Fruit fly (Drosophila melanogaster) whole organism, embryonic: Measurements from ENCODE around the gene CG44000.

Experiments used
- B-H1 ChIP-seq: fragments of 200-800 bp; sonication (Bioruptor generic); IDR thresholded peaks from 3 replicates; pipeline ENCODE4 v1.3.6; 2022; ENCODE audit warnings: missing biosample characterization, missing genetic modification characterization
- BtbVII ChIP-seq: fragments of 200-800 bp; sonication (Bioruptor generic); optimal IDR thresholded peaks from 3 replicates; lab custom pipeline; 2017; ENCODE audit warnings: missing biosample characterization, mild to moderate bottlenecking, missing genetic modification characterization
- CG10543 ChIP-seq: fragments of 200-800 bp; sonication (Bioruptor generic); optimal IDR thresholded peaks from 3 replicates; lab custom pipeline; 2017; ENCODE audit warnings: missing biosample characterization, mild to moderate bottlenecking, missing genetic modification characterization, moderate library complexity
- CG12219 ChIP-seq: fragments of 200-800 bp; sonication (Bioruptor generic); optimal IDR thresholded peaks from 3 replicates; lab custom pipeline; 2018; ENCODE audit warnings: missing biosample characterization, mild to moderate bottlenecking, missing genetic modification characterization
- CG12769 ChIP-seq: fragments of 200-800 bp; sonication (Bioruptor generic); optimal IDR thresholded peaks from 2 replicates; lab custom pipeline; 2019; ENCODE audit warnings: missing biosample characterization, mild to moderate bottlenecking, missing genetic modification characterization, moderate library complexity
- CG13296 ChIP-seq: fragments of 200-800 bp; sonication (Bioruptor generic); optimal IDR thresholded peaks from 3 replicates; lab custom pipeline; 2018; ENCODE audit warnings: missing biosample characterization, mild to moderate bottlenecking, missing genetic modification characterization
- CG15479 ChIP-seq: fragments of 200-800 bp; sonication (Bioruptor generic); optimal IDR thresholded peaks from 3 replicates; lab custom pipeline; 2019; ENCODE audit warnings: missing biosample characterization, mild to moderate bottlenecking, missing genetic modification characterization, moderate library complexity
- CG17385 ChIP-seq: fragments of 200-800 bp; sonication (Bioruptor generic); optimal IDR thresholded peaks from 3 replicates; lab custom pipeline; 2018; ENCODE audit warnings: missing biosample characterization, mild to moderate bottlenecking, missing genetic modification characterization
- CG30020 ChIP-seq: fragments of 200-800 bp; optimal IDR thresholded peaks from 2 replicates; lab custom pipeline; 2019; ENCODE audit warnings: missing biosample characterization, mild to moderate bottlenecking, missing genetic modification characterization, moderate library complexity
- CG30403 ChIP-seq: fragments of 200-800 bp; sonication (Bioruptor generic); optimal IDR thresholded peaks from 3 replicates; lab custom pipeline; 2016; ENCODE audit warnings: missing biosample characterization, missing genetic modification characterization
- CG3163 ChIP-seq: fragments of 200-800 bp; sonication (Bioruptor generic); optimal IDR thresholded peaks from 3 replicates; lab custom pipeline; 2016; ENCODE audit warnings: missing biosample characterization, missing genetic modification characterization
- CG32532 ChIP-seq: fragments of 200-800 bp; sonication (Bioruptor generic); IDR thresholded peaks from 2 replicates; pipeline ENCODE4 v1.3.6; 2022; ENCODE audit warnings: missing biosample characterization, missing genetic modification characterization
- CG34376 ChIP-seq: fragments of 200-800 bp; sonication (Bioruptor generic); optimal IDR thresholded peaks from 2 replicates; lab custom pipeline; 2018; ENCODE audit warnings: missing biosample characterization, mild to moderate bottlenecking, missing genetic modification characterization
- CG6689 ChIP-seq: fragments of 200-800 bp; sonication (Bioruptor generic); IDR thresholded peaks from 2 replicates; pipeline ENCODE4 v1.3.6; 2022; ENCODE audit warnings: missing biosample characterization, missing genetic modification characterization
- Deaf1 ChIP-seq: fragments of 200-800 bp; optimal IDR thresholded peaks from 3 replicates; lab custom pipeline; 2019; ENCODE audit warnings: missing biosample characterization, mild to moderate bottlenecking, missing genetic modification characterization, moderate library complexity
- HHEX ChIP-seq: fragments of 200-800 bp; sonication (Bioruptor generic); optimal IDR thresholded peaks from 3 replicates; lab custom pipeline; 2017; ENCODE audit warnings: missing biosample characterization, mild to moderate bottlenecking, missing genetic modification characterization, missing genetic modification reagents
- Med ChIP-seq: fragments of 200-800 bp; sonication (Bioruptor generic); peaks from one replicate; lab custom pipeline; 2016; ENCODE audit warnings: missing biosample characterization, missing genetic modification characterization, mild to moderate bottlenecking, inconsistent platforms, moderate library complexity
- PHDP ChIP-seq: fragments of 200-800 bp; sonication (Bioruptor generic); optimal IDR thresholded peaks from 3 replicates; lab custom pipeline; 2018; ENCODE audit warnings: missing biosample characterization, mild to moderate bottlenecking, missing genetic modification characterization, moderate library complexity
- Pdp1 ChIP-seq, 2 experiments: fragments of 200-800 bp; sonication (Bioruptor generic); optimal IDR thresholded peaks; 3 replicates each; lab custom pipeline; 2016; ENCODE audit warnings: missing biosample characterization in 2 of 2, missing genetic modification characterization in 2 of 2, mild to moderate bottlenecking in 1 of 2, moderate library complexity in 1 of 2
- Scr ChIP-seq: fragments of 200-800 bp; sonication (Bioruptor generic); IDR thresholded peaks from 2 replicates; pipeline ENCODE4 v1.3.6; 2022; ENCODE audit warnings: missing biosample characterization, missing genetic modification characterization; ENCODE audit not compliant: partially characterized antibody
- Trl ChIP-seq, 3 experiments: fragments of >200 bp in 2 of 3; fragments of 200-800 bp in 1 of 3; sonication (Bioruptor generic) in 1 of 3; optimal IDR thresholded peaks; 2 replicates in 1 of 3; 3 replicates in 2 of 3; lab custom pipeline; 2016 to 2017; ENCODE audit warnings: missing biosample characterization in 1 of 3, missing genetic modification characterization in 1 of 3
- Vsx1 ChIP-seq: fragments of 200-800 bp; sonication (Bioruptor generic); optimal IDR thresholded peaks from 2 replicates; lab custom pipeline; 2017; ENCODE audit warnings: missing biosample characterization, mild to moderate bottlenecking, missing genetic modification characterization, missing genetic modification reagents
- YL-1 ChIP-seq: fragments of 200-800 bp; sonication (Bioruptor generic); optimal IDR thresholded peaks from 3 replicates; lab custom pipeline; 2017; ENCODE audit warnings: missing biosample characterization, mild to moderate bottlenecking, missing genetic modification characterization
- chinmo ChIP-seq: fragments of 200-800 bp; sonication (Bioruptor generic); IDR thresholded peaks from 4 replicates; pipeline ENCODE4 v1.3.6; 2022; ENCODE audit warnings: missing biosample characterization, missing genetic modification characterization; ENCODE audit not compliant: partially characterized antibody
- cwo ChIP-seq: fragments of 200-800 bp; sonication (Bioruptor generic); optimal IDR thresholded peaks from 3 replicates; lab custom pipeline; 2017; ENCODE audit warnings: missing biosample characterization, missing genetic modification characterization, mild to moderate bottlenecking, moderate library complexity, missing genetic modification reagents
- exex ChIP-seq: fragments of 200-800 bp; sonication (Bioruptor generic); optimal IDR thresholded peaks from 4 replicates; lab custom pipeline; 2018; ENCODE audit warnings: missing biosample characterization, mild to moderate bottlenecking, missing genetic modification characterization, moderate library complexity
- lbe ChIP-seq: fragments of 200-800 bp; sonication (Bioruptor generic); optimal IDR thresholded peaks from 2 replicates; lab custom pipeline; 2016; ENCODE audit warnings: missing biosample characterization, mild to moderate bottlenecking, missing genetic modification characterization
- pros ChIP-seq: fragments of 200-800 bp; sonication (Bioruptor generic); optimal IDR thresholded peaks from 3 replicates; lab custom pipeline; 2019; ENCODE audit warnings: missing biosample characterization, mild to moderate bottlenecking, missing genetic modification characterization, moderate library complexity
- sd ChIP-seq: fragments of 200-800 bp; sonication (Bioruptor generic); optimal IDR thresholded peaks from 3 replicates; lab custom pipeline; 2018; ENCODE audit warnings: missing biosample characterization, mild to moderate bottlenecking, missing genetic modification characterization, moderate library complexity
- sens ChIP-seq: fragments of 200-800 bp; sonication (Bioruptor generic); peaks from one replicate; lab custom pipeline; 2016; ENCODE audit warnings: missing biosample characterization, missing genetic modification characterization
- sens-2 ChIP-seq: fragments of 200-800 bp; sonication (Bioruptor generic); IDR thresholded peaks from 2 replicates; pipeline ENCODE4 v1.3.6; 2022; ENCODE audit warnings: missing biosample characterization, missing genetic modification characterization
- sug ChIP-seq: fragments of 200-800 bp; optimal IDR thresholded peaks from 2 replicates; lab custom pipeline; 2019; ENCODE audit warnings: missing biosample characterization, mild to moderate bottlenecking, missing genetic modification characterization, moderate library complexity
- tll ChIP-seq, 2 experiments: fragments of 200-800 bp in 1 of 2; fragments of >200 bp in 1 of 2; sonication (Bioruptor generic) in 1 of 2; optimal IDR thresholded peaks; 2 replicates each; lab custom pipeline; 2017 to 2019; ENCODE audit warnings: missing biosample characterization in 2 of 2, missing genetic modification characterization in 2 of 2, mild to moderate bottlenecking in 1 of 2, moderate library complexity in 1 of 2
- zen ChIP-seq: fragments of 200-800 bp; sonication (Bioruptor generic); optimal IDR thresholded peaks from 3 replicates; lab custom pipeline; 2018; ENCODE audit warnings: missing biosample characterization, mild to moderate bottlenecking, missing genetic modification characterization, moderate library complexity

CG44000 gene

dm6 chr2L:4995010-4995836, 47.8 kb upstream of the CG44000 start:
- no peak for TF ChIP-seq BtbVII (GFP tag; lab: Kevin White, UChicago)
- TF ChIP-seq CG12769 (tag; lab: Kevin White, UChicago), result peak; percentile 66
- TF ChIP-seq B-H1 (GFP tag; lab: Robert Waterston, UW), result no peak
- TF ChIP-seq Med (GFP tag; lab: Kevin White, UChicago), result peak; percentile 73
- peak; percentile 35 for TF ChIP-seq CG15479 (GFP tag; lab: Kevin White, UChicago)
- TF ChIP-seq Scr, result peak; percentile 22; the same call in 1 of the 2 replicates
- peak; percentile 11; the same call in 1 of the 2 replicates for TF ChIP-seq CG32532 (GFP tag; lab: Robert Waterston, UW)
- TF ChIP-seq Deaf1, result peak; percentile 71
- TF ChIP-seq CG13296 (GFP tag; lab: Kevin White, UChicago), result peak; percentile 11
- TF ChIP-seq CG17385 (GFP tag; lab: Kevin White, UChicago), result peak; percentile 34
- no peak for TF ChIP-seq CG12219 (GFP tag; lab: Kevin White, UChicago)
- peak; percentile 33 for TF ChIP-seq CG10543
- peak; percentile 86 for TF ChIP-seq sd (tag; lab: Kevin White, UChicago)
- peak; percentile 52 to 77 for TF ChIP-seq Trl (optimal IDR thresholded peaks at IDR 0.05; lab: Kevin White, UChicago)
- no peak for TF ChIP-seq Trl (GFP tag; optimal IDR thresholded peaks at IDR 0.05; lab: Kevin White, UChicago)
- no peak for TF ChIP-seq CG6689 (GFP tag; lab: Robert Waterston, UW)
- peak in 1 of 2 experiments; percentile 95 for TF ChIP-seq Pdp1 (GFP tag; optimal IDR thresholded peaks at IDR 0.05; lab: Kevin White, UChicago)
- peak; percentile 50 for TF ChIP-seq sens (GFP tag; lab: Kevin White, UChicago)
- no peak for TF ChIP-seq lbe (GFP tag; lab: Kevin White, UChicago)
- TF ChIP-seq chinmo (GFP tag; lab: Robert Waterston, UW), result 0 out of 4 replicates have a peak, but pooled peaks have one; percentile 28
- no peak for TF ChIP-seq YL-1 (GFP tag; lab: Kevin White, UChicago)
- TF ChIP-seq CG3163, result peak; percentile 93

- peak; percentile 55; the same call in 1 of the 2 replicates for TF ChIP-seq sens-2 (GFP tag; lab: Robert Waterston, UW)
- peak; percentile 27 for TF ChIP-seq cwo (GFP tag; lab: Kevin White, UChicago)
- peak; percentile 2 for TF ChIP-seq HHEX (GFP tag; lab: Kevin White, UChicago)
- no peak for TF ChIP-seq pros
- TF ChIP-seq zen (tag; lab: Kevin White, UChicago), result peak; percentile 92
- TF ChIP-seq CG30020 (tag; lab: Kevin White, UChicago), result no peak
- peak; percentile 36 for TF ChIP-seq CG34376 (GFP tag; lab: Kevin White, UChicago)
- TF ChIP-seq sd (tag; lab: Kevin White, UChicago), result peak; percentile 20
- TF ChIP-seq tll (GFP tag; optimal IDR thresholded peaks at IDR 0.05; lab: Kevin White, UChicago), result peak in 1 of 2 experiments; percentile 27
- TF ChIP-seq Vsx1 (GFP tag; lab: Kevin White, UChicago), result peak; percentile 71
- peak; percentile 4 for TF ChIP-seq PHDP
- TF ChIP-seq CG30403 (GFP tag; lab: Kevin White, UChicago), result no peak
- peak; percentile 67 for TF ChIP-seq sug (tag; lab: Kevin White, UChicago)
- peak; percentile 98 for TF ChIP-seq exex
Measured at dm6 chr2L:4995837-4996136, 47.3 kb upstream of the CG44000 start.
